Worm (Caenorhabditis elegans): ENCODE results near the gene nhr-247.
"Not testable (repeated sequence)": the region's sequence is repeated elsewhere in the genome, so short reads cannot be mapped to it uniquely, and the experiment has no call there.

ce11 chrV:15361412-15361811 lies 38.6 kb downstream of the nhr-247 start, which contains the start of gene ech-1.1:
- not testable (repeated sequence) for TF ChIP-seq fkh-10 (GFP tag; optimal IDR thresholded peaks at IDR 0.05); sdz-12 (GFP tag; optimal IDR thresholded peaks at IDR 0.05); aly-2 (tag; optimal IDR thresholded peaks at IDR 0.05); snpc-4 (tag; optimal IDR thresholded peaks at IDR 0.05); mdl-1 (tag; optimal IDR thresholded peaks at IDR 0.05); unc-39 (tag; optimal IDR thresholded peaks at IDR 0.05); nhr-42 (GFP tag; IDR thresholded peaks at IDR 0.05); zag-1 (tag; optimal IDR thresholded peaks at IDR 0.05); dmd-6 (GFP tag; IDR thresholded peaks at IDR 0.05); nhr-77 (tag; optimal IDR thresholded peaks at IDR 0.05); nhr-237 (tag; optimal IDR thresholded peaks at IDR 0.05); aha-1 (tag); R02D3.7 (tag; optimal IDR thresholded peaks at IDR 0.05); ceh-28 (tag; optimal IDR thresholded peaks at IDR 0.05)
